Worm (Caenorhabditis elegans) whole organism, young adult: ENCODE measurements around the gene C16C8.5.

ENCODE experiments used
- ceh-58 ChIP-seq: fragments of 200-800 bp; sonication (Bioruptor generic); IDR thresholded peaks from 2 replicates; pipeline ENCODE4 v1.3.6; 2022; ENCODE audit warnings: missing genetic modification characterization, missing compliant biosample characterization
- egl-18 ChIP-seq: fragments of 200-800 bp; sonication (Bioruptor generic); IDR thresholded peaks from 2 replicates; pipeline ENCODE4 v1.3.6; 2022; ENCODE audit warnings: missing genetic modification reagents, missing genetic modification characterization, missing compliant biosample characterization
- lin-26 ChIP-seq: fragments of 200-800 bp; sonication (Bioruptor generic); IDR thresholded peaks from 2 replicates; pipeline ENCODE4 v1.3.6; 2022; ENCODE audit warnings: missing genetic modification reagents, missing genetic modification characterization, missing compliant biosample characterization
- nfya-1 ChIP-seq: sonication (generic microtip); optimal IDR thresholded peaks from 2 replicates; lab custom pipeline; 2017; ENCODE audit warnings: antibody characterized with exemption, missing compliant biosample characterization, missing genetic modification characterization, borderline replicate concordance; ENCODE audit not compliant: insufficient read depth
- snpc-4 ChIP-seq, 5 experiments: fragments of 150-350 bp in 1 of 5; sonication (generic microtip) in 4 of 5; optimal IDR thresholded peaks; 2 replicates each; lab custom pipeline; 2014 to 2018; ENCODE audit warnings: missing genetic modification characterization in 5 of 5, missing biosample characterization in 3 of 5, antibody characterized with exemption in 2 of 5, mild to moderate bottlenecking in 2 of 5, missing compliant biosample characterization in 2 of 5, missing genotype in 2 of 5, moderate library complexity in 2 of 5, missing genetic modification reagents in 1 of 5
- ztf-22 ChIP-seq: fragments of 200-800 bp; sonication (Bioruptor generic); optimal IDR thresholded peaks from 2 replicates; lab custom pipeline; 2018; ENCODE audit warnings: mild to moderate bottlenecking, missing genetic modification characterization, moderate library complexity, missing compliant biosample characterization

DNA sequence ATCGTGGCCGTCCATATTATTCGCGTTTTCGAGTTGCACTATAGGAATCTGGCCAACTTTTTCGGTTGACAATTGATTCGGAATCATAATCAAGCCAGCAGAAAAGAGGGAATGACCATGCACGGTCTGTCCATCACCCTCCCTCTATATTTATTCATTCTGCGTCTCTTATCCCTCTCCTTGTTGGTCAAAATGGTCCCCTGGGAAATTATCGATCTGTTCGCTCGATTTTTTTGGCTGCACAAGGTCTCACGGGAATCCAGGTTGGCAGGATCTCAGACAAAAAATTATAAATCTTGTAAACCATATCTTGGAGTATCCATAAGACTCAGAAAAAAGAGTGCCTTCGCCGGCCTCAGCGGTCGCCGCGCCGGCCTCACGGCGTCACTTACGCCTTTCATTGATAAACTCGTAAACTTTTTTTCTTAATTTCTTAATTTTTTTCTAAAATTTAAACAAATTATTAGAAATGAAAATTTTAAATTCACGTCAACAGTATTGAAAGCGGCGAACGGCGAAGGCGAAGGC is 30.7 kb downstream of the C16C8.5 start, which contains the start of the genes F18A12.7 and F18A12.2:
- TF ChIP-seq ceh-58 (GFP tag; lab: Robert Waterston, UW), result no peak
- TF ChIP-seq ztf-22 (GFP tag; lab: Kevin White, UChicago), result no peak
- no peak for TF ChIP-seq egl-18 (GFP tag; lab: Robert Waterston, UW)
- no peak for TF ChIP-seq nfya-1 (tag; lab: Kevin White, UChicago)
- TF ChIP-seq lin-26 (GFP tag; lab: Robert Waterston, UW), result no peak
- TF ChIP-seq snpc-4 (GFP tag; optimal IDR thresholded peaks at IDR 0.05; lab: Kevin White, UChicago), result no peak
- TF ChIP-seq snpc-4 (tag; optimal IDR thresholded peaks at IDR 0.05; lab: Kevin White, UChicago), result no peak
